Worm (Caenorhabditis elegans) whole organism, late embryonic: ENCODE data around the gene F44E5.1.

Source experiments
- C08G9.2 ChIP-seq: sonication (generic microtip); optimal IDR thresholded peaks from 2 replicates; lab custom pipeline; 2016; ENCODE audit warnings: mild to moderate bottlenecking, missing genetic modification characterization, moderate library complexity, missing compliant biosample characterization
- ceh-24 ChIP-seq: sonication (generic microtip); optimal IDR thresholded peaks from 2 replicates; lab custom pipeline; 2016; ENCODE audit warnings: mild to moderate bottlenecking, missing genetic modification characterization, missing compliant biosample characterization
- elt-2 ChIP-seq: sonication (generic microtip); optimal IDR thresholded peaks from 2 replicates; lab custom pipeline; 2016; ENCODE audit warnings: missing genetic modification reagents, missing genetic modification characterization, missing compliant biosample characterization
- fax-1 ChIP-seq: sonication (generic microtip); optimal IDR thresholded peaks from 2 replicates; lab custom pipeline; 2016; ENCODE audit warnings: missing genotype, missing genetic modification characterization, missing compliant biosample characterization
- fkh-10 ChIP-seq: fragments of 150-350 bp; optimal IDR thresholded peaks from 2 replicates; lab custom pipeline; 2014; ENCODE audit warnings: missing biosample characterization, missing genetic modification reagents, missing genetic modification characterization
- hlh-30 ChIP-seq: sonication (generic microtip); optimal IDR thresholded peaks from 2 replicates; lab custom pipeline; 2017; ENCODE audit warnings: antibody characterized with exemption, missing genetic modification characterization, missing compliant biosample characterization; ENCODE audit not compliant: insufficient read depth
- npax-4 ChIP-seq: sonication (generic microtip); optimal IDR thresholded peaks from 2 replicates; lab custom pipeline; 2016; ENCODE audit warnings: missing genetic modification characterization, missing compliant biosample characterization
- pag-3 ChIP-seq: sonication (generic microtip); optimal IDR thresholded peaks from 2 replicates; lab custom pipeline; 2016; ENCODE audit warnings: missing compliant biosample characterization, missing genetic modification characterization, borderline replicate concordance
- pax-1 ChIP-seq: fragments of 150-350 bp; optimal IDR thresholded peaks from 2 replicates; lab custom pipeline; 2014; ENCODE audit warnings: missing biosample characterization, missing genetic modification characterization
- unc-42 ChIP-seq: sonication (generic microtip); optimal IDR thresholded peaks from 2 replicates; lab custom pipeline; 2016; ENCODE audit warnings: missing genotype, missing genetic modification characterization, missing compliant biosample characterization
- zip-5 ChIP-seq: sonication (generic microtip); optimal IDR thresholded peaks from 2 replicates; lab custom pipeline; 2016; ENCODE audit warnings: missing genetic modification characterization, missing compliant biosample characterization

- TF ChIP-seq pag-3 (tag; lab: Kevin White, UChicago) (no peak), unc-42 (tag; lab: Kevin White, UChicago) (no peak), fkh-10 (GFP tag; lab: Kevin White, UChicago) (no peak), npax-4 (tag; lab: Kevin White, UChicago) (no peak), hlh-30 (tag; lab: Kevin White, UChicago) (no peak), C08G9.2 (no peak), pax-1 (tag; lab: Kevin White, UChicago) (no peak), elt-2 (tag; lab: Kevin White, UChicago) (no peak), zip-5 (tag; lab: Kevin White, UChicago) (no peak), ceh-24 (no peak), fax-1 (tag; lab: Kevin White, UChicago) (no peak)
These were observed 42.1 kb upstream of the F44E5.1 start, which contains the start of gene pap-3 for ce11 chrII:11816475-11816874.
